Worm (Caenorhabditis elegans): ENCODE results near the gene T08D10.5.

The T08D10.5 gene

ce11 chrX:11933547-11933946 lies 23.8 kb upstream of the T08D10.5 start (continued):
- TF ChIP-seq hmg-1.2 (GFP tag; IDR thresholded peaks at IDR 0.05), result peak; percentile 69
- peak; percentile 22 for TF ChIP-seq F57A8.1 (GFP tag; optimal IDR thresholded peaks at IDR 0.05)
- TF ChIP-seq hrde-1 (tag; optimal IDR thresholded peaks at IDR 0.05; ENCODE audit: borderline replicate concordance), result peak; percentile 17
- TF ChIP-seq repo-1 (tag; optimal IDR thresholded peaks at IDR 0.05), result no peak
- no peak for TF ChIP-seq tbx-9 (tag; optimal IDR thresholded peaks at IDR 0.05; ENCODE audit: borderline replicate concordance)
- TF ChIP-seq B0019.2 (GFP tag; conservative IDR thresholded peaks at IDR 0.05), result no peak
- TF ChIP-seq hlh-12 (tag; optimal IDR thresholded peaks at IDR 0.05), result no peak
- TF ChIP-seq efl-1 (GFP tag; optimal IDR thresholded peaks at IDR 0.05), result no peak
- no peak for TF ChIP-seq nfya-1 (tag; optimal IDR thresholded peaks at IDR 0.05; ENCODE audit: borderline replicate concordance, insufficient read depth)
- TF ChIP-seq xnd-1 (tag; optimal IDR thresholded peaks at IDR 0.05), result no peak
- TF ChIP-seq lin-40 (tag; optimal IDR thresholded peaks at IDR 0.05), result no peak
- TF ChIP-seq F10E7.11 (tag; optimal IDR thresholded peaks at IDR 0.05), result no peak
- no peak for TF ChIP-seq unc-62 (GFP tag; optimal IDR thresholded peaks at IDR 0.05)
- no peak for TF ChIP-seq Y79H2A.3 (GFP tag; conservative IDR thresholded peaks at IDR 0.05)
- TF ChIP-seq ceh-40 (GFP tag; IDR thresholded peaks at IDR 0.05), result 0 out of 2 replicates have a peak, but pooled peaks have one; percentile 50
- peak; percentile 26 for TF ChIP-seq atf-7 (tag; optimal IDR thresholded peaks at IDR 0.05)
- no peak for TF ChIP-seq lir-1 (GFP tag; conservative IDR thresholded peaks at IDR 0.05)
- peak; percentile 54 for TF ChIP-seq snpc-1.3 (tag; optimal IDR thresholded peaks at IDR 0.05; ENCODE audit: insufficient read depth)
- no peak for TF ChIP-seq aptf-2 (GFP tag; conservative IDR thresholded peaks at IDR 0.05)
- no peak for TF ChIP-seq lin-26 (GFP tag; IDR thresholded peaks at IDR 0.05)
- TF ChIP-seq nfyb-1 (GFP tag; IDR thresholded peaks at IDR 0.05), result peak; percentile 67
- no peak for TF ChIP-seq zfh-2 (GFP tag; conservative IDR thresholded peaks at IDR 0.05)
- peak; percentile 23 for TF ChIP-seq T07F8.4 (tag; optimal IDR thresholded peaks at IDR 0.05)
- no peak for TF ChIP-seq nfya-2 (GFP tag; IDR thresholded peaks at IDR 0.05)
- TF ChIP-seq dox-1 (GFP tag; IDR thresholded peaks at IDR 0.05), result peak; percentile 79; the same call in 1 of the 2 replicates
- TF ChIP-seq F49E8.2 (tag; optimal IDR thresholded peaks at IDR 0.05; ENCODE audit: insufficient read depth), result no peak
- peak; percentile 63 for TF ChIP-seq attf-6 (GFP tag; IDR thresholded peaks at IDR 0.05)
- no peak for TF ChIP-seq T26A5.8 (tag; optimal IDR thresholded peaks at IDR 0.05)
- peak; percentile 16; the same call in 1 of the 2 replicates for TF ChIP-seq hmg-20 (GFP tag; IDR thresholded peaks at IDR 0.05)
- peak; percentile 27; the same call in 1 of the 2 replicates for TF ChIP-seq rcor-1 (GFP tag; IDR thresholded peaks at IDR 0.05)
- peak; percentile 58 for TF ChIP-seq athp-1 (tag; optimal IDR thresholded peaks at IDR 0.05)
- no peak for TF ChIP-seq mcd-1 (GFP tag; IDR thresholded peaks at IDR 0.05)
- TF ChIP-seq F22D6.2 (tag; optimal IDR thresholded peaks at IDR 0.05), result no peak
- TF ChIP-seq ztf-3 (GFP tag; optimal IDR thresholded peaks at IDR 0.05), result no peak
- no peak for TF ChIP-seq ama-1 (optimal IDR thresholded peaks at IDR 0.05)
- TF ChIP-seq ama-1 (GFP tag; optimal IDR thresholded peaks at IDR 0.05), result peak in 1 of 2 experiments; percentile 25
- TF ChIP-seq Y56A3A.18 (GFP tag; IDR thresholded peaks at IDR 0.05), result 0 out of 2 replicates have a peak, but pooled peaks have one; percentile 42
- no peak for TF ChIP-seq lsl-1 (GFP tag; optimal IDR thresholded peaks at IDR 0.05)
- TF ChIP-seq ekl-4 (GFP tag; IDR thresholded peaks at IDR 0.05), result no peak
- TF ChIP-seq egl-18 (GFP tag; IDR thresholded peaks at IDR 0.05), result no peak
- TF ChIP-seq Y53F4B.3 (GFP tag; IDR thresholded peaks at IDR 0.05), result 0 out of 2 replicates have a peak, but pooled peaks have one; percentile 26
- no peak for TF ChIP-seq tlf-1 (GFP tag; optimal IDR thresholded peaks at IDR 0.05)
- peak; percentile 39 for TF ChIP-seq chd-7 (tag; optimal IDR thresholded peaks at IDR 0.05)
- TF ChIP-seq F39B2.1 (GFP tag; IDR thresholded peaks at IDR 0.05), result 0 out of 2 replicates have a peak, but pooled peaks have one; percentile 21
- no peak for TF ChIP-seq F23B12.7 (tag; optimal IDR thresholded peaks at IDR 0.05; ENCODE audit: insufficient read depth)
- no peak for TF ChIP-seq F57C9.4 (tag; optimal IDR thresholded peaks at IDR 0.05)
- peak; percentile 3 for TF ChIP-seq ceh-27 (GFP tag; optimal IDR thresholded peaks at IDR 0.05)
- peak; percentile 86 for TF ChIP-seq D2030.7 (GFP tag; IDR thresholded peaks at IDR 0.05)
- TF ChIP-seq hlh-26 (GFP tag; conservative IDR thresholded peaks at IDR 0.05), result no peak
